Worm (Caenorhabditis elegans): ENCODE results near the gene C09G12.5.

- no peak for TF ChIP-seq nhr-237 (tag; optimal IDR thresholded peaks at IDR 0.05)
- no peak for TF ChIP-seq ceh-83 (GFP tag; optimal IDR thresholded peaks at IDR 0.05)
- TF ChIP-seq unc-39 (tag; optimal IDR thresholded peaks at IDR 0.05) = no peak
- TF ChIP-seq sptf-1 (tag; optimal IDR thresholded peaks at IDR 0.05) = no peak
- no peak for TF ChIP-seq nhr-2 (tag; optimal IDR thresholded peaks at IDR 0.05)
- TF ChIP-seq blmp-1 (tag; optimal IDR thresholded peaks at IDR 0.05) = no peak
- TF ChIP-seq lin-13 (tag; optimal IDR thresholded peaks at IDR 0.05) = no peak
- TF ChIP-seq unc-62 (GFP tag; optimal IDR thresholded peaks at IDR 0.05) = no peak
Measured at ce11 chrIV:3447350-3447749, 31.8 kb upstream of the C09G12.5 start.
